Worm (Caenorhabditis elegans) whole organism, young adult: Measurements from ENCODE around the gene ric-8.

Source experiments
- C17E4.6 ChIP-seq: fragments of 200-800 bp; sonication (Bioruptor generic); IDR thresholded peaks from 2 replicates; pipeline ENCODE4 v1.3.6; 2022; ENCODE audit warnings: missing genetic modification reagents, missing genetic modification characterization, missing compliant biosample characterization
- F39B2.1 ChIP-seq: fragments of 200-800 bp; sonication (Bioruptor generic); IDR thresholded peaks from 2 replicates; pipeline ENCODE4 v1.3.6; 2022; ENCODE audit warnings: missing genetic modification reagents, missing genetic modification characterization, missing compliant biosample characterization
- Y56A3A.18 ChIP-seq: fragments of 200-800 bp; sonication (Bioruptor generic); IDR thresholded peaks from 2 replicates; pipeline ENCODE4 v1.3.6; 2022; ENCODE audit warnings: missing genetic modification reagents, missing genetic modification characterization, missing compliant biosample characterization
- ama-1 ChIP-seq, 3 experiments: fragments of 150-350 bp in 1 of 3; sonication (generic microtip) in 2 of 3; optimal IDR thresholded peaks; 2 replicates each; lab custom pipeline; 2014 to 2018; ENCODE audit warnings: missing biosample characterization in 2 of 3, missing genetic modification characterization in 2 of 3, missing genetic modification reagents in 2 of 3
- lin-35 ChIP-seq, 3 experiments: fragments of 150-350 bp in 2 of 3; sonication (generic microtip) in 1 of 3; optimal IDR thresholded peaks; 2 replicates each; lab custom pipeline; 2014 to 2018; ENCODE audit warnings: missing biosample characterization in 3 of 3, missing genetic modification characterization in 3 of 3, missing genetic modification reagents in 3 of 3
- nfya-1 ChIP-seq: sonication (generic microtip); optimal IDR thresholded peaks from 2 replicates; lab custom pipeline; 2017; ENCODE audit warnings: antibody characterized with exemption, missing compliant biosample characterization, missing genetic modification characterization, borderline replicate concordance; ENCODE audit not compliant: insufficient read depth
- nhr-90 ChIP-seq: sonication (generic microtip); optimal IDR thresholded peaks from 2 replicates; lab custom pipeline; 2016; ENCODE audit warnings: missing genotype, mild to moderate bottlenecking, missing genetic modification characterization, missing compliant biosample characterization
- pbrm-1 ChIP-seq: fragments of 200-800 bp; sonication (Bioruptor generic); IDR thresholded peaks from 2 replicates; pipeline ENCODE4 v1.3.6; 2022; ENCODE audit warnings: missing genetic modification reagents, missing genetic modification characterization, missing compliant biosample characterization
- tlf-1 ChIP-seq: fragments of 200-800 bp; sonication (Bioruptor generic); optimal IDR thresholded peaks from 2 replicates; lab custom pipeline; 2018; ENCODE audit warnings: mild to moderate bottlenecking, missing genetic modification characterization, missing compliant biosample characterization
- ztf-3 ChIP-seq: fragments of 200-800 bp; sonication (Bioruptor generic); optimal IDR thresholded peaks from 2 replicates; lab custom pipeline; 2018; ENCODE audit warnings: mild to moderate bottlenecking, missing genetic modification characterization, missing compliant biosample characterization

DNA sequence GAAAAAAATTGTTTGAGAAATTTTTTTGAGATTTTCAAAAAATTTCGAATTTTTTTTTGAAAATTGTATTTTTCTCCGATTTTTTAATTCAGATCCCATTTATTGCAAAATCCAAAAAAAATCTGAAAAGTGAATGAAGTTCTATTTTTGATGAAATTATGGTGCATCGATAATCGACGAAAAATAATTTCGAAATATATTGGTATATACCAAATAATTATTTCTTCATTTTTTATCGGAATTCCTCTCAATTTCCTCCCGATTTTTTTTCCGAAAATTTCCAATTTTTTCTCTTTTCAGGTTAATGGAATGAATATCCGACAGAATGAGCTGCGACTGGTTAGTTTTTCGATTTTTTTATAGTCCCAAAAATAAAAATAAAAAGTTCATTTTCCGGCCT is 41.9 kb upstream of the ric-8 start, which contains the start of gene epg-9:
- no peak for TF ChIP-seq nhr-90 (tag; lab: Kevin White, UChicago)
- TF ChIP-seq lin-35 (GFP tag; optimal IDR thresholded peaks at IDR 0.05; lab: Kevin White, UChicago) = no peak
- no peak for TF ChIP-seq nfya-1 (tag; lab: Kevin White, UChicago)
- TF ChIP-seq F39B2.1 = no peak
- TF ChIP-seq ama-1 (optimal IDR thresholded peaks at IDR 0.05; lab: Kevin White, UChicago) = no peak
- TF ChIP-seq ama-1 (GFP tag; optimal IDR thresholded peaks at IDR 0.05; lab: Kevin White, UChicago) = no peak
- TF ChIP-seq ztf-3 (GFP tag; lab: Kevin White, UChicago) = no peak
- TF ChIP-seq pbrm-1 (GFP tag; lab: Robert Waterston, UW) = no peak
- TF ChIP-seq tlf-1 (GFP tag; lab: Kevin White, UChicago) = no peak
- no peak for TF ChIP-seq C17E4.6 (GFP tag; lab: Robert Waterston, UW)
- TF ChIP-seq Y56A3A.18 (GFP tag; lab: Robert Waterston, UW) = no peak
